Fruit fly (Drosophila melanogaster) whole organism, embryonic: ENCODE results near the gene CG10185.

Experiments
- ATbp ChIP-seq: fragments of 200-800 bp; sonication (Bioruptor generic); optimal IDR thresholded peaks from 2 replicates; lab custom pipeline; 2017; ENCODE audit warnings: missing biosample characterization, mild to moderate bottlenecking, missing genetic modification characterization, missing genetic modification reagents
- Atf-2 ChIP-seq: fragments of 200-800 bp; sonication (Bioruptor generic); optimal IDR thresholded peaks from 2 replicates; lab custom pipeline; 2016; ENCODE audit warnings: missing biosample characterization, missing genetic modification characterization
- Atf6 ChIP-seq: fragments of 200-800 bp; sonication (Bioruptor generic); IDR thresholded peaks from 2 replicates; pipeline ENCODE4 v1.3.6; 2022; ENCODE audit warnings: missing biosample characterization, missing genetic modification characterization
- Bdp1 ChIP-seq: fragments of 200-800 bp; sonication (Bioruptor generic); optimal IDR thresholded peaks from 3 replicates; lab custom pipeline; 2016; ENCODE audit warnings: missing biosample characterization, missing genetic modification characterization
- Blimp-1 ChIP-seq: fragments of 200-800 bp; sonication (Bioruptor generic); optimal IDR thresholded peaks from 3 replicates; lab custom pipeline; 2018; ENCODE audit warnings: missing biosample characterization, missing genetic modification characterization, mild to moderate bottlenecking, moderate library complexity, missing genetic modification reagents
- CG10366 ChIP-seq: fragments of 200-800 bp; sonication (Bioruptor generic); IDR thresholded peaks from 2 replicates; pipeline ENCODE4 v1.3.6; 2022; ENCODE audit warnings: missing biosample characterization, missing genetic modification characterization
- CG10462 ChIP-seq: fragments of 200-800 bp; sonication (Bioruptor generic); optimal IDR thresholded peaks from 2 replicates; lab custom pipeline; 2016; ENCODE audit warnings: missing biosample characterization, missing genetic modification characterization
- CG11093 ChIP-seq: fragments of 200-800 bp; sonication (Bioruptor generic); IDR thresholded peaks from 3 replicates; pipeline ENCODE4 v1.3.6; 2022; ENCODE audit warnings: missing biosample characterization, missing genetic modification characterization
- CG11247 ChIP-seq: fragments of 200-800 bp; sonication (Bioruptor generic); IDR thresholded peaks from 2 replicates; pipeline ENCODE4 v1.3.6; 2022; ENCODE audit warnings: missing biosample characterization, missing genetic modification characterization
- CG11723 ChIP-seq: fragments of 200-800 bp; sonication (Bioruptor generic); optimal IDR thresholded peaks from 2 replicates; lab custom pipeline; 2017; ENCODE audit warnings: missing biosample characterization, mild to moderate bottlenecking, missing genetic modification characterization
- CG12769 ChIP-seq: fragments of 200-800 bp; sonication (Bioruptor generic); optimal IDR thresholded peaks from 2 replicates; lab custom pipeline; 2019; ENCODE audit warnings: missing biosample characterization, mild to moderate bottlenecking, missing genetic modification characterization, moderate library complexity
- CG1529 ChIP-seq: fragments of 200-800 bp; sonication (Bioruptor generic); optimal IDR thresholded peaks from 3 replicates; lab custom pipeline; 2018; ENCODE audit warnings: missing biosample characterization, missing genetic modification characterization
- CG15514 ChIP-seq: fragments of 200-800 bp; sonication (Bioruptor generic); optimal IDR thresholded peaks from 3 replicates; lab custom pipeline; 2017; ENCODE audit warnings: missing biosample characterization, missing genetic modification characterization, mild to moderate bottlenecking, moderate library complexity, missing genetic modification reagents
- CG2116 ChIP-seq: fragments of 200-800 bp; sonication (Bioruptor generic); optimal IDR thresholded peaks from 3 replicates; lab custom pipeline; 2018; ENCODE audit warnings: missing biosample characterization, mild to moderate bottlenecking, missing genetic modification characterization
- CG2678 ChIP-seq: fragments of 200-800 bp; sonication (Bioruptor generic); optimal IDR thresholded peaks from 3 replicates; lab custom pipeline; 2019; ENCODE audit warnings: missing biosample characterization, mild to moderate bottlenecking, missing genetic modification characterization, moderate library complexity
- CG3065 ChIP-seq: fragments of 200-800 bp; sonication (Bioruptor generic); optimal IDR thresholded peaks from 2 replicates; lab custom pipeline; 2016; ENCODE audit warnings: missing biosample characterization, missing genetic modification characterization
- CG31365 ChIP-seq: fragments of 200-800 bp; sonication (Bioruptor generic); optimal IDR thresholded peaks from 2 replicates; lab custom pipeline; 2018; ENCODE audit warnings: missing biosample characterization, mild to moderate bottlenecking, missing genetic modification characterization
- CG34376 ChIP-seq: fragments of 200-800 bp; sonication (Bioruptor generic); optimal IDR thresholded peaks from 2 replicates; lab custom pipeline; 2018; ENCODE audit warnings: missing biosample characterization, mild to moderate bottlenecking, missing genetic modification characterization
- CG4328 ChIP-seq: fragments of 200-800 bp; sonication (Bioruptor generic); optimal IDR thresholded peaks from 3 replicates; lab custom pipeline; 2017; ENCODE audit warnings: missing biosample characterization, missing genetic modification reagents, missing genetic modification characterization
- CrebB ChIP-seq: fragments of 200-800 bp; sonication (Bioruptor generic); optimal IDR thresholded peaks from 3 replicates; lab custom pipeline; 2018; ENCODE audit warnings: missing biosample characterization, mild to moderate bottlenecking, missing genetic modification characterization
- D ChIP-seq, 2 experiments: fragments of 200-800 bp in 1 of 2; fragments of >200 bp in 1 of 2; sonication (Bioruptor generic) in 1 of 2; optimal IDR thresholded peaks; 2 replicates in 1 of 2; 3 replicates in 1 of 2; lab custom pipeline; 2017; ENCODE audit warnings: mild to moderate bottlenecking in 1 of 2, missing biosample characterization in 1 of 2, missing genetic modification characterization in 1 of 2, missing genetic modification reagents in 1 of 2
- Doc2 ChIP-seq: fragments of 200-800 bp; sonication (Bioruptor generic); IDR thresholded peaks from 2 replicates; pipeline ENCODE4 v1.3.6; 2022; ENCODE audit warnings: missing biosample characterization, missing genetic modification characterization
- ERR ChIP-seq: fragments of 200-800 bp; sonication (Bioruptor generic); optimal IDR thresholded peaks from 2 replicates; lab custom pipeline; 2016; ENCODE audit warnings: missing biosample characterization, missing genetic modification characterization
- Ets97D ChIP-seq: fragments of 200-800 bp; sonication (Bioruptor generic); optimal IDR thresholded peaks from 3 replicates; lab custom pipeline; 2016; ENCODE audit warnings: missing biosample characterization, missing genetic modification characterization
- HLH3B ChIP-seq: fragments of 200-800 bp; sonication (Bioruptor generic); IDR thresholded peaks from 2 replicates; pipeline ENCODE4 v1.3.6; 2022; ENCODE audit warnings: missing biosample characterization, missing genetic modification characterization
- HLH54F ChIP-seq: fragments of 200-800 bp; sonication (Bioruptor generic); optimal IDR thresholded peaks from 3 replicates; lab custom pipeline; 2016; ENCODE audit warnings: missing biosample characterization, missing genetic modification characterization
- HLHmδ ChIP-seq: fragments of 200-800 bp; sonication (Bioruptor generic); optimal IDR thresholded peaks from 2 replicates; lab custom pipeline; 2018; ENCODE audit warnings: missing biosample characterization, mild to moderate bottlenecking, missing genetic modification characterization, moderate library complexity
- Hmr ChIP-seq: fragments of 200-800 bp; sonication (Bioruptor generic); optimal IDR thresholded peaks from 3 replicates; lab custom pipeline; 2017; ENCODE audit warnings: mild to moderate bottlenecking, missing biosample characterization, missing genetic modification reagents, missing genetic modification characterization
- MBD-R2 ChIP-seq: fragments of 200-800 bp; sonication (Bioruptor generic); IDR thresholded peaks from 2 replicates; pipeline ENCODE4 v1.3.6; 2022; ENCODE audit warnings: missing biosample characterization, missing genetic modification characterization
- Med ChIP-seq: fragments of 200-800 bp; sonication (Bioruptor generic); peaks from one replicate; lab custom pipeline; 2016; ENCODE audit warnings: missing biosample characterization, missing genetic modification characterization, mild to moderate bottlenecking, inconsistent platforms, moderate library complexity
- TFAM ChIP-seq: fragments of 200-800 bp; sonication (Bioruptor generic); optimal IDR thresholded peaks from 2 replicates; lab custom pipeline; 2017; ENCODE audit warnings: missing biosample characterization, missing genetic modification characterization, inconsistent platforms
- Taf1 ChIP-seq: fragments of 200-800 bp; sonication (Bioruptor generic); IDR thresholded peaks from 2 replicates; pipeline ENCODE4 v1.3.6; 2022; ENCODE audit warnings: missing biosample characterization, missing genetic modification characterization
- Vsx1 ChIP-seq: fragments of 200-800 bp; sonication (Bioruptor generic); optimal IDR thresholded peaks from 2 replicates; lab custom pipeline; 2017; ENCODE audit warnings: missing biosample characterization, mild to moderate bottlenecking, missing genetic modification characterization, missing genetic modification reagents
- YL-1 ChIP-seq: fragments of 200-800 bp; sonication (Bioruptor generic); optimal IDR thresholded peaks from 3 replicates; lab custom pipeline; 2017; ENCODE audit warnings: missing biosample characterization, mild to moderate bottlenecking, missing genetic modification characterization
- ara ChIP-seq: fragments of 200-800 bp; sonication (Bioruptor generic); IDR thresholded peaks from 2 replicates; pipeline ENCODE4 v1.3.6; 2022; ENCODE audit warnings: missing biosample characterization, missing genetic modification characterization
- bowl ChIP-seq: fragments of 200-800 bp; sonication (Bioruptor generic); IDR thresholded peaks from 2 replicates; pipeline ENCODE4 v1.3.6; 2022; ENCODE audit warnings: missing biosample characterization, missing genetic modification characterization
- her ChIP-seq: fragments of 200-800 bp; sonication (Bioruptor generic); optimal IDR thresholded peaks from 2 replicates; lab custom pipeline; 2016; ENCODE audit warnings: missing biosample characterization, missing genetic modification characterization
- inv ChIP-seq: fragments of 200-800 bp; sonication (Bioruptor generic); IDR thresholded peaks from 2 replicates; pipeline ENCODE4 v1.3.6; 2022; ENCODE audit warnings: missing biosample characterization, missing genetic modification characterization; ENCODE audit not compliant: partially characterized antibody
- kah ChIP-seq: fragments of 200-800 bp; sonication (Bioruptor generic); optimal IDR thresholded peaks from 2 replicates; lab custom pipeline; 2018; ENCODE audit warnings: missing biosample characterization, mild to moderate bottlenecking, missing genetic modification characterization
- mld ChIP-seq: fragments of 200-800 bp; sonication (Bioruptor generic); IDR thresholded peaks from 3 replicates; pipeline ENCODE4 v1.3.6; 2022; ENCODE audit warnings: missing biosample characterization, missing genetic modification characterization; ENCODE audit not compliant: partially characterized antibody
- odd ChIP-seq: fragments of 200-800 bp; sonication (Bioruptor generic); optimal IDR thresholded peaks from 2 replicates; lab custom pipeline; 2017; ENCODE audit warnings: missing biosample characterization, mild to moderate bottlenecking, missing genetic modification characterization
- peb ChIP-seq: fragments of 200-800 bp; sonication (Bioruptor generic); IDR thresholded peaks from 2 replicates; pipeline ENCODE4 v1.3.6; 2022; ENCODE audit warnings: missing biosample characterization, missing genetic modification characterization
- sim ChIP-seq: fragments of 200-800 bp; sonication (Bioruptor generic); IDR thresholded peaks from 2 replicates; pipeline ENCODE4 v1.3.6; 2022; ENCODE audit warnings: missing biosample characterization, missing genetic modification characterization
- slbo ChIP-seq: fragments of 200-800 bp; sonication (Bioruptor generic); IDR thresholded peaks from 2 replicates; pipeline ENCODE4 v1.3.6; 2022; ENCODE audit warnings: missing biosample characterization, missing genetic modification characterization
- ssp ChIP-seq: fragments of 200-800 bp; sonication (Bioruptor generic); IDR thresholded peaks from 2 replicates; pipeline ENCODE4 v1.3.6; 2022; ENCODE audit warnings: missing biosample characterization, missing genetic modification characterization
- stc ChIP-seq: fragments of 200-800 bp; sonication (Bioruptor generic); IDR thresholded peaks from 2 replicates; pipeline ENCODE4 v1.3.6; 2022; ENCODE audit warnings: missing biosample characterization, missing genetic modification characterization
- tna ChIP-seq: fragments of 200-800 bp; sonication (Bioruptor generic); IDR thresholded peaks from 2 replicates; pipeline ENCODE4 v1.3.6; 2022; ENCODE audit warnings: missing biosample characterization, missing genetic modification characterization; ENCODE audit not compliant: partially characterized antibody
- toy ChIP-seq: fragments of 200-800 bp; sonication (Bioruptor generic); IDR thresholded peaks from 2 replicates; pipeline ENCODE4 v1.3.6; 2022; ENCODE audit warnings: missing biosample characterization, missing genetic modification characterization
- tx ChIP-seq: fragments of 200-800 bp; sonication (Bioruptor generic); optimal IDR thresholded peaks from 2 replicates; lab custom pipeline; 2016; ENCODE audit warnings: missing biosample characterization, missing genetic modification characterization

The CG10185 gene

DNA sequence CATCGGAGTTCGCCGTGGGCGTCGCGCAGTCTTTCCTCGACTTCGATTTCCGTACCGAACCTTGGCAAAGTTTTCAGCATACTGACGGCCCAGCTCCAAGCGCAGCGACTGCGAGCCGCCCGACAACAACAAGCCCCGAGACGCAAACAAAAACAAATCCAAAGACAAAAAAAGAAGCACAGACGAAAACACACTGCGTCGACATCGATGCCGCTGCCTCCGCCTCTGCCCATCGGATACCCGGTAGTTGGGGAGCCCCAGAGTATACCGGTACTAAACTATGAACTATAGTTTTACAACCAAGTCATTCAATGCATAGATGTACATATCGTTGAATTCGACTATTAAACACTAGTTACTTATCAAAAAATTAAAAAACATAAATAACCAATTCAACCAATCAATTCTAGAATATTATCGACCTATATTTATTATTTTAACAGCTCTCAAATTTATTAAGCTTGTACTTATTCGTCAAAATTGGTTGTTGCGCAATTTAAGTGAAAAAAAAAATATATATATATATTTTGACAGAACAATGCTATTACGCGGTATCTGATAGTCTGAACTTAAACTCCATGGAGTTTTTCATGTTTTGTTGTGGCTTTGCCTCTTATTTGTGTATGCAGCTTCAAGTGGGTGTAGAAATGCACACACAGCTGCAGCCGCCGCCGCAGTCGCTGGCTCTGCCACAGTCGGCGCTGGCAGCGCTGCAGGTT lies 26.8 kb upstream of the CG10185 start (continued):
- TF ChIP-seq HLHmδ (GFP tag; lab: Kevin White, UChicago) = peak; percentile 30
- TF ChIP-seq sim (GFP tag; lab: Robert Waterston, UW) = no peak
- no peak; the same call in 1 of the 2 replicates for TF ChIP-seq Atf6 (GFP tag; lab: Robert Waterston, UW)
- peak; percentile 85 for TF ChIP-seq ATbp (GFP tag; lab: Kevin White, UChicago)
- peak; percentile 85 for TF ChIP-seq Blimp-1
- no peak for TF ChIP-seq MBD-R2 (GFP tag; lab: Robert Waterston, UW)
- no peak for TF ChIP-seq bowl
- peak; percentile 39; the same call in 1 of the 2 replicates for TF ChIP-seq stc (GFP tag; lab: Robert Waterston, UW)
- TF ChIP-seq her = no peak
- TF ChIP-seq kah = peak; percentile 69
- no peak for TF ChIP-seq TFAM (GFP tag; lab: Kevin White, UChicago)
- TF ChIP-seq toy (GFP tag; lab: Robert Waterston, UW) = no peak
- peak; percentile 68 for TF ChIP-seq Med (GFP tag; lab: Kevin White, UChicago)
- no peak for TF ChIP-seq tx
- TF ChIP-seq CG2678 (tag; lab: Kevin White, UChicago) = peak; percentile 89
- no peak for TF ChIP-seq CG31365
- TF ChIP-seq ara (GFP tag; lab: Robert Waterston, UW) = no peak
- TF ChIP-seq CG10462 (GFP tag; lab: Kevin White, UChicago) = peak; percentile 56
- TF ChIP-seq CG10366 (GFP tag; lab: Robert Waterston, UW) = peak; percentile 11; the same call in 1 of the 2 replicates
- TF ChIP-seq HLH54F (GFP tag; lab: Kevin White, UChicago) = no peak
- TF ChIP-seq Hmr (GFP tag; lab: Kevin White, UChicago) = peak; percentile 22
- TF ChIP-seq CrebB (tag; lab: Kevin White, UChicago) = no peak
- TF ChIP-seq slbo (GFP tag; lab: Robert Waterston, UW) = 0 out of 2 replicates have a peak, but pooled peaks have one; percentile 14
- TF ChIP-seq CG34376 (GFP tag; lab: Kevin White, UChicago) = no peak
- TF ChIP-seq Vsx1 (GFP tag; lab: Kevin White, UChicago) = peak; percentile 75
- TF ChIP-seq odd = peak; percentile 77
- peak; percentile 48 for TF ChIP-seq YL-1 (GFP tag; lab: Kevin White, UChicago)
- TF ChIP-seq tna (GFP tag; lab: Robert Waterston, UW) = no peak
- TF ChIP-seq CG2116 (GFP tag; lab: Kevin White, UChicago) = peak; percentile 38
- peak; percentile 44 for TF ChIP-seq CG3065 (GFP tag; lab: Kevin White, UChicago)
- no peak for TF ChIP-seq CG12769 (tag; lab: Kevin White, UChicago)
- peak; percentile 85 for TF ChIP-seq CG1529 (GFP tag; lab: Kevin White, UChicago)
- TF ChIP-seq HLH3B (GFP tag; lab: Robert Waterston, UW) = peak; percentile 7; the same call in 1 of the 2 replicates
- TF ChIP-seq CG15514 (GFP tag; lab: Kevin White, UChicago) = no peak
- no peak for TF ChIP-seq CG11247 (GFP tag; lab: Robert Waterston, UW)
- no peak for TF ChIP-seq D (optimal IDR thresholded peaks at IDR 0.05; lab: Kevin White, UChicago)
- peak; percentile 92 for TF ChIP-seq D (GFP tag; optimal IDR thresholded peaks at IDR 0.05; lab: Kevin White, UChicago)
- peak; percentile 64; the same call in 1 of the 3 replicates for TF ChIP-seq CG11093 (GFP tag; lab: Robert Waterston, UW)
- TF ChIP-seq inv = no peak
- TF ChIP-seq CG11723 (GFP tag; lab: Kevin White, UChicago) = peak; percentile 77
- TF ChIP-seq Taf1 (GFP tag; lab: Robert Waterston, UW) = no peak
- TF ChIP-seq ssp (GFP tag; lab: Robert Waterston, UW) = peak; percentile 49; the same call in 1 of the 2 replicates
- no peak for TF ChIP-seq peb (GFP tag; lab: Robert Waterston, UW)
- TF ChIP-seq Atf-2 (GFP tag; lab: Kevin White, UChicago) = no peak
- no peak for TF ChIP-seq Bdp1 (GFP tag; lab: Kevin White, UChicago)
- TF ChIP-seq Doc2 (GFP tag; lab: Robert Waterston, UW) = no peak
- no peak for TF ChIP-seq ERR (GFP tag; lab: Kevin White, UChicago)
- peak; percentile 54 for TF ChIP-seq CG4328 (GFP tag; lab: Kevin White, UChicago)
- no peak for TF ChIP-seq Ets97D (GFP tag; lab: Kevin White, UChicago)
- no peak for TF ChIP-seq mld
